Fruit fly (Drosophila melanogaster) whole organism, embryonic: Measurements from ENCODE around the gene CG34149.

Experiments
- CG10366 ChIP-seq: fragments of 200-800 bp; sonication (Bioruptor generic); IDR thresholded peaks from 2 replicates; pipeline ENCODE4 v1.3.6; 2022; ENCODE audit warnings: missing biosample characterization, missing genetic modification characterization
- CG12942 ChIP-seq: fragments of 200-800 bp; sonication (Bioruptor generic); optimal IDR thresholded peaks from 3 replicates; lab custom pipeline; 2016; ENCODE audit warnings: missing biosample characterization, missing genetic modification characterization
- CG14014 ChIP-seq: fragments of 200-800 bp; sonication (Bioruptor generic); IDR thresholded peaks from 2 replicates; pipeline ENCODE4 v1.3.6; 2022; ENCODE audit warnings: missing biosample characterization, missing genetic modification characterization
- CG15011 ChIP-seq: fragments of 200-800 bp; sonication (Bioruptor generic); optimal IDR thresholded peaks from 3 replicates; lab custom pipeline; 2018; ENCODE audit warnings: missing biosample characterization, mild to moderate bottlenecking, missing genetic modification characterization
- CG15073 ChIP-seq: fragments of 200-800 bp; sonication (Bioruptor generic); optimal IDR thresholded peaks from 2 replicates; lab custom pipeline; 2016; ENCODE audit warnings: missing biosample characterization, missing genetic modification characterization
- CG1529 ChIP-seq: fragments of 200-800 bp; sonication (Bioruptor generic); optimal IDR thresholded peaks from 3 replicates; lab custom pipeline; 2018; ENCODE audit warnings: missing biosample characterization, missing genetic modification characterization
- CG16815 ChIP-seq: fragments of 200-800 bp; sonication (Bioruptor generic); optimal IDR thresholded peaks from 3 replicates; lab custom pipeline; 2017; ENCODE audit warnings: missing biosample characterization, mild to moderate bottlenecking, missing genetic modification characterization
- CG17328 ChIP-seq: fragments of 200-800 bp; sonication (Bioruptor generic); IDR thresholded peaks from 2 replicates; pipeline ENCODE4 v1.3.6; 2022; ENCODE audit warnings: missing biosample characterization, missing genetic modification characterization
- CG18476 ChIP-seq: fragments of 200-800 bp; sonication (Bioruptor generic); optimal IDR thresholded peaks from 2 replicates; lab custom pipeline; 2016; ENCODE audit warnings: missing biosample characterization, mild to moderate bottlenecking, missing genetic modification characterization
- CG18619 ChIP-seq: fragments of 200-800 bp; sonication (Bioruptor generic); optimal IDR thresholded peaks from 3 replicates; lab custom pipeline; 2017; ENCODE audit warnings: missing biosample characterization, mild to moderate bottlenecking, missing genetic modification characterization
- CG2116 ChIP-seq: fragments of 200-800 bp; sonication (Bioruptor generic); optimal IDR thresholded peaks from 3 replicates; lab custom pipeline; 2018; ENCODE audit warnings: missing biosample characterization, mild to moderate bottlenecking, missing genetic modification characterization
- CG30403 ChIP-seq: fragments of 200-800 bp; sonication (Bioruptor generic); optimal IDR thresholded peaks from 3 replicates; lab custom pipeline; 2016; ENCODE audit warnings: missing biosample characterization, missing genetic modification characterization
- CG33213 ChIP-seq: fragments of 200-800 bp; sonication (Bioruptor generic); optimal IDR thresholded peaks from 3 replicates; lab custom pipeline; 2016; ENCODE audit warnings: missing biosample characterization, missing genetic modification characterization
- CG34422 ChIP-seq: fragments of 200-800 bp; sonication (Bioruptor generic); IDR thresholded peaks from 3 replicates; pipeline ENCODE4 v1.3.6; 2022; ENCODE audit warnings: missing biosample characterization, missing genetic modification characterization
- CG4328 ChIP-seq: fragments of 200-800 bp; sonication (Bioruptor generic); optimal IDR thresholded peaks from 3 replicates; lab custom pipeline; 2017; ENCODE audit warnings: missing biosample characterization, missing genetic modification reagents, missing genetic modification characterization
- CG4404 ChIP-seq: fragments of 200-800 bp; sonication (Bioruptor generic); IDR thresholded peaks from 2 replicates; pipeline ENCODE4 v1.3.6; 2022; ENCODE audit warnings: missing biosample characterization, missing genetic modification characterization
- CG6854 ChIP-seq: fragments of 200-800 bp; sonication (Bioruptor generic); optimal IDR thresholded peaks from 3 replicates; lab custom pipeline; 2017; ENCODE audit warnings: missing biosample characterization, mild to moderate bottlenecking, missing genetic modification characterization
- CG8388 ChIP-seq: fragments of 200-800 bp; sonication (Bioruptor generic); optimal IDR thresholded peaks from 2 replicates; lab custom pipeline; 2019; ENCODE audit warnings: missing biosample characterization, mild to moderate bottlenecking, missing genetic modification characterization, moderate library complexity
- D ChIP-seq, 2 experiments: fragments of 200-800 bp in 1 of 2; fragments of >200 bp in 1 of 2; sonication (Bioruptor generic) in 1 of 2; optimal IDR thresholded peaks; 2 replicates in 1 of 2; 3 replicates in 1 of 2; lab custom pipeline; 2017; ENCODE audit warnings: mild to moderate bottlenecking in 1 of 2, missing biosample characterization in 1 of 2, missing genetic modification characterization in 1 of 2, missing genetic modification reagents in 1 of 2
- D19A ChIP-seq: fragments of 200-800 bp; optimal IDR thresholded peaks from 3 replicates; lab custom pipeline; 2019; ENCODE audit warnings: missing biosample characterization, mild to moderate bottlenecking, missing genetic modification characterization, moderate library complexity
- Dek ChIP-seq: fragments of 200-800 bp; sonication (Bioruptor generic); optimal IDR thresholded peaks from 3 replicates; lab custom pipeline; 2019; ENCODE audit warnings: missing biosample characterization, mild to moderate bottlenecking, missing genetic modification characterization, moderate library complexity
- Fer3 ChIP-seq: fragments of 200-800 bp; sonication (Bioruptor generic); optimal IDR thresholded peaks from 2 replicates; lab custom pipeline; 2018; ENCODE audit warnings: missing biosample characterization, mild to moderate bottlenecking, missing genetic modification characterization, moderate library complexity
- HmgZ ChIP-seq: fragments of 200-800 bp; sonication (Bioruptor generic); optimal IDR thresholded peaks from 2 replicates; lab custom pipeline; 2018; ENCODE audit warnings: missing biosample characterization, mild to moderate bottlenecking, missing genetic modification characterization
- Lim3 ChIP-seq: fragments of 200-800 bp; sonication (Bioruptor generic); IDR thresholded peaks from 2 replicates; pipeline ENCODE4 v1.3.6; 2022; ENCODE audit warnings: missing biosample characterization, missing genetic modification characterization
- PHDP ChIP-seq: fragments of 200-800 bp; sonication (Bioruptor generic); optimal IDR thresholded peaks from 3 replicates; lab custom pipeline; 2018; ENCODE audit warnings: missing biosample characterization, mild to moderate bottlenecking, missing genetic modification characterization, moderate library complexity
- Pdp1 ChIP-seq, 2 experiments: fragments of 200-800 bp; sonication (Bioruptor generic); optimal IDR thresholded peaks; 3 replicates each; lab custom pipeline; 2016; ENCODE audit warnings: missing biosample characterization in 2 of 2, missing genetic modification characterization in 2 of 2, mild to moderate bottlenecking in 1 of 2, moderate library complexity in 1 of 2
- Ptx1 ChIP-seq: fragments of 200-800 bp; sonication (Bioruptor generic); IDR thresholded peaks from 2 replicates; pipeline ENCODE4 v1.3.6; 2022; ENCODE audit warnings: missing biosample characterization, missing genetic modification characterization
- Ravus ChIP-seq: fragments of 200-800 bp; sonication (Bioruptor generic); IDR thresholded peaks from 2 replicates; pipeline ENCODE4 v1.3.6; 2022; ENCODE audit warnings: missing biosample characterization, missing genetic modification characterization
- Rfx ChIP-seq: fragments of 200-800 bp; sonication (Bioruptor generic); IDR thresholded peaks from 2 replicates; pipeline ENCODE4 v1.3.6; 2022; ENCODE audit warnings: missing biosample characterization, missing genetic modification characterization
- Rx ChIP-seq: fragments of 200-800 bp; sonication (Bioruptor generic); IDR thresholded peaks from 2 replicates; pipeline ENCODE4 v1.3.6; 2022; ENCODE audit warnings: missing biosample characterization, missing genetic modification characterization
- Usf ChIP-seq: fragments of 200-800 bp; sonication (Bioruptor generic); optimal IDR thresholded peaks from 2 replicates; lab custom pipeline; 2017; ENCODE audit warnings: missing genotype, missing biosample characterization, missing genetic modification characterization
- Xrp1 ChIP-seq: fragments of 200-800 bp; sonication (Bioruptor generic); IDR thresholded peaks from 2 replicates; pipeline ENCODE4 v1.3.6; 2022; ENCODE audit warnings: missing biosample characterization, missing genetic modification characterization
- amos ChIP-seq: fragments of 200-800 bp; sonication (Bioruptor generic); IDR thresholded peaks from 2 replicates; pipeline ENCODE4 v1.3.6; 2022; ENCODE audit warnings: missing biosample characterization, missing genetic modification characterization; ENCODE audit not compliant: partially characterized antibody
- ase ChIP-seq: fragments of 200-800 bp; sonication (Bioruptor generic); IDR thresholded peaks from 3 replicates; pipeline ENCODE4 v1.3.6; 2022; ENCODE audit warnings: missing biosample characterization, missing genetic modification characterization
- cas ChIP-seq: fragments of 200-800 bp; sonication (Bioruptor generic); IDR thresholded peaks from 2 replicates; pipeline ENCODE4 v1.3.6; 2022; ENCODE audit warnings: missing biosample characterization, missing genetic modification characterization
- croc ChIP-seq: fragments of 200-800 bp; sonication (Bioruptor generic); conservative IDR thresholded peaks from 3 replicates; pipeline ENCODE4 v1.3.6; 2022; ENCODE audit warnings: missing biosample characterization, missing genetic modification characterization
- da ChIP-seq: fragments of 200-800 bp; sonication (Bioruptor generic); optimal IDR thresholded peaks from 2 replicates; lab custom pipeline; 2016; ENCODE audit warnings: missing biosample characterization, missing genetic modification characterization
- fd102C ChIP-seq: fragments of 200-800 bp; sonication (Bioruptor generic); optimal IDR thresholded peaks from 2 replicates; lab custom pipeline; 2018; ENCODE audit warnings: missing biosample characterization, mild to moderate bottlenecking, missing genetic modification characterization, moderate library complexity
- h ChIP-seq: fragments of >200 bp; optimal IDR thresholded peaks from 2 replicates; lab custom pipeline; 2017
- ham ChIP-seq: fragments of 200-800 bp; sonication (Bioruptor generic); IDR thresholded peaks from 2 replicates; pipeline ENCODE4 v1.3.6; 2022; ENCODE audit warnings: missing biosample characterization, missing genetic modification characterization
- mirr ChIP-seq: fragments of 200-800 bp; sonication (Bioruptor generic); optimal IDR thresholded peaks from 3 replicates; lab custom pipeline; 2018; ENCODE audit warnings: missing biosample characterization, mild to moderate bottlenecking, missing genetic modification characterization
- nmo ChIP-seq: fragments of 200-800 bp; sonication (Bioruptor generic); optimal IDR thresholded peaks from 2 replicates; lab custom pipeline; 2018; ENCODE audit warnings: missing biosample characterization, mild to moderate bottlenecking, missing genetic modification characterization, moderate library complexity
- onecut ChIP-seq: fragments of 200-800 bp; sonication (Bioruptor generic); IDR thresholded peaks from 2 replicates; pipeline ENCODE4 v1.3.6; 2022; ENCODE audit warnings: missing biosample characterization, missing genetic modification characterization
- pan ChIP-seq, 4 experiments: fragments of >200 bp in 3 of 4; fragments of 200-800 bp in 1 of 4; sonication (Bioruptor generic) in 1 of 4; optimal IDR thresholded peaks in 3 of 4; IDR thresholded peaks in 1 of 4; 2 replicates each; pipeline versions ENCODE4 v1.3.6 to Lab custom; 2017 to 2022; ENCODE audit warnings: missing biosample characterization in 2 of 4, missing genetic modification characterization in 2 of 4, mixed read lengths in 1 of 4
- pzg ChIP-seq: fragments of 200-800 bp; sonication (Bioruptor generic); optimal IDR thresholded peaks from 3 replicates; lab custom pipeline; 2018; ENCODE audit warnings: missing biosample characterization, mild to moderate bottlenecking, missing genetic modification characterization, moderate library complexity
- sc ChIP-seq, 3 experiments: fragments of >200 bp in 2 of 3; fragments of 200-800 bp in 1 of 3; sonication (Bioruptor generic) in 1 of 3; optimal IDR thresholded peaks; 2 replicates in 2 of 3; 3 replicates in 1 of 3; lab custom pipeline; 2017; ENCODE audit warnings: mild to moderate bottlenecking in 1 of 3, missing biosample characterization in 1 of 3, missing genetic modification characterization in 1 of 3, missing genetic modification reagents in 1 of 3
- scrt ChIP-seq: fragments of 200-800 bp; sonication (Bioruptor generic); optimal IDR thresholded peaks from 2 replicates; lab custom pipeline; 2018; ENCODE audit warnings: missing biosample characterization, mild to moderate bottlenecking, missing genetic modification characterization, moderate library complexity
- tio ChIP-seq: fragments of 200-800 bp; sonication (Bioruptor generic); optimal IDR thresholded peaks from 2 replicates; lab custom pipeline; 2017; ENCODE audit warnings: missing biosample characterization, missing genetic modification characterization, inconsistent platforms
- unpg ChIP-seq: fragments of 200-800 bp; sonication (Bioruptor generic); optimal IDR thresholded peaks from 3 replicates; lab custom pipeline; 2018; ENCODE audit warnings: missing biosample characterization, mild to moderate bottlenecking, missing genetic modification characterization, moderate library complexity

CG34149 gene

DNA sequence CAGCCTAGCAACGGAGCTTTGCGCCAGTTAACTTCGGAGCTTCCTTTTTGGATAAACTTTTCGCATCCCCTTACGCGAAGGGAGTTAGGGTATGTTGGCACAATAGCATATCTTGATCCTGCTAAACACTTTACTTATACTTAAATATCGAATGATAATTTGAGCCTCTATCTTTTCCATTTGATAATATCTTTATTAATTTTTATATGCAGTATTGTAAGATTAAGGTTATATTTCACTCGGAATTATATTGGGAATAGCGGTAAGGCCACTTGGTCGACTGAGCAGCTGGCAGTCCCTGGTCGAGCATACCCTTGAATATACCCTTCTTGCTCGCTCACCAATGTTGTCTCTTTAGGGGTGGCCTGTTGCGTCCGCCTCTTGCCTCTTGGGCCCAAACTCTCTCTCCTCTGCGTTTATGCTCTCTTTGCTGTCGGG is 11.1 kb upstream of the CG34149 start (continued):
- TF ChIP-seq nmo (GFP tag; lab: Kevin White, UChicago): peak; percentile 64
- TF ChIP-seq CG18476 (GFP tag; lab: Kevin White, UChicago): peak; percentile 26
- TF ChIP-seq CG15073 (GFP tag; lab: Kevin White, UChicago): no peak
- TF ChIP-seq croc (GFP tag; lab: Robert Waterston, UW): peak; percentile 28; the same call in 2 of the 3 replicates
- TF ChIP-seq CG10366 (GFP tag; lab: Robert Waterston, UW): peak; percentile 76
- no peak for TF ChIP-seq mirr (GFP tag; lab: Kevin White, UChicago)
- TF ChIP-seq CG34422: peak; percentile 68
- 0 out of 3 replicates have a peak, but pooled peaks have one; percentile 40 for TF ChIP-seq ase (GFP tag; lab: Robert Waterston, UW)
- peak; percentile 14 for TF ChIP-seq CG2116
- TF ChIP-seq Rx: peak; percentile 47; the same call in 1 of the 2 replicates
- TF ChIP-seq CG30403 (GFP tag; lab: Kevin White, UChicago): peak; percentile 75
- TF ChIP-seq fd102C (GFP tag; lab: Kevin White, UChicago): no peak
- TF ChIP-seq sc (optimal IDR thresholded peaks at IDR 0.05; lab: Kevin White, UChicago): no peak
- TF ChIP-seq sc (GFP tag; optimal IDR thresholded peaks at IDR 0.05; lab: Kevin White, UChicago): peak; percentile 17
- peak; percentile 78 for TF ChIP-seq Rfx (GFP tag; lab: Robert Waterston, UW)
- TF ChIP-seq HmgZ (tag; lab: Kevin White, UChicago): peak; percentile 37
- peak; percentile 46 for TF ChIP-seq CG6854 (GFP tag; lab: Kevin White, UChicago)
- TF ChIP-seq amos (GFP tag; lab: Robert Waterston, UW): no peak
- no peak; the same call in 1 of the 2 replicates for TF ChIP-seq Xrp1 (GFP tag; lab: Robert Waterston, UW)
- TF ChIP-seq Ptx1: peak; percentile 82
- TF ChIP-seq CG14014 (GFP tag; lab: Robert Waterston, UW): peak; percentile 81
- peak; percentile 74 for TF ChIP-seq CG17328 (GFP tag; lab: Robert Waterston, UW)
- TF ChIP-seq cas (GFP tag; lab: Robert Waterston, UW): 0 out of 2 replicates have a peak, but pooled peaks have one; percentile 40
- peak; percentile 46 for TF ChIP-seq CG4328
- peak; percentile 57 for TF ChIP-seq unpg (GFP tag; lab: Kevin White, UChicago)
- TF ChIP-seq CG12942 (GFP tag; lab: Kevin White, UChicago): peak; percentile 26
- peak; percentile 31; the same call in 1 of the 2 replicates for TF ChIP-seq Lim3 (GFP tag; lab: Robert Waterston, UW)
- peak; percentile 49 for TF ChIP-seq Dek (tag; lab: Kevin White, UChicago)
- TF ChIP-seq CG15011 (GFP tag; lab: Kevin White, UChicago): peak; percentile 57
- peak; percentile 38; the same call in 1 of the 2 replicates for TF ChIP-seq onecut (GFP tag; lab: Robert Waterston, UW)
- no peak for TF ChIP-seq da (GFP tag; lab: Kevin White, UChicago)
- TF ChIP-seq ham (GFP tag; lab: Robert Waterston, UW): peak; percentile 37; the same call in 1 of the 2 replicates
- TF ChIP-seq Usf: no peak
- no peak for TF ChIP-seq CG8388 (GFP tag; lab: Kevin White, UChicago)
- peak; percentile 72 for TF ChIP-seq Ravus (GFP tag; lab: Robert Waterston, UW)
- TF ChIP-seq scrt: peak; percentile 96
- peak; percentile 55 for TF ChIP-seq Fer3
- peak; percentile 75 for TF ChIP-seq D19A
- TF ChIP-seq tio (GFP tag; lab: Kevin White, UChicago): peak; percentile 57
- TF ChIP-seq CG1529 (GFP tag; lab: Kevin White, UChicago): no peak
- peak; percentile 69 for TF ChIP-seq CG18619 (GFP tag; lab: Kevin White, UChicago)
- no peak; the same call in none of the 2 replicates for TF ChIP-seq CG4404 (GFP tag; lab: Robert Waterston, UW)
- TF ChIP-seq CG16815 (GFP tag; lab: Kevin White, UChicago): peak; percentile 47
- TF ChIP-seq pan (optimal IDR thresholded peaks at IDR 0.05; lab: Kevin White, UChicago): peak in 1 of 2 experiments; percentile 31
- TF ChIP-seq pan (GFP tag; optimal IDR thresholded peaks at IDR 0.05 in 1 of 2, IDR thresholded peaks at IDR 0.05 in 1 of 2): peak in 1 of 2 experiments; percentile 82
- peak; percentile 59 for TF ChIP-seq PHDP (tag; lab: Kevin White, UChicago)
- TF ChIP-seq D (optimal IDR thresholded peaks at IDR 0.05; lab: Kevin White, UChicago): no peak
- TF ChIP-seq D (GFP tag; optimal IDR thresholded peaks at IDR 0.05; lab: Kevin White, UChicago): peak; percentile 41
- no peak for TF ChIP-seq pzg (GFP tag; lab: Kevin White, UChicago)
- peak in 1 of 2 experiments; percentile 73 for TF ChIP-seq Pdp1 (GFP tag; optimal IDR thresholded peaks at IDR 0.05; lab: Kevin White, UChicago)
- TF ChIP-seq CG33213 (GFP tag; lab: Kevin White, UChicago): no peak
- no peak for TF ChIP-seq h (lab: Kevin White, UChicago)
